Worm (Caenorhabditis elegans) whole organism, L4 larva: ENCODE results near the gene F54C9.9.

Experiments used
- F49E8.2 ChIP-seq: sonication (generic microtip); optimal IDR thresholded peaks from 2 replicates; lab custom pipeline; 2016; ENCODE audit warnings: missing compliant biosample characterization, mild to moderate bottlenecking, missing genetic modification characterization, borderline replicate concordance
- T26A8.4 ChIP-seq: fragments of 200-800 bp; sonication (Bioruptor generic); IDR thresholded peaks from 2 replicates; pipeline ENCODE4 v1.3.6; 2022; ENCODE audit warnings: missing genetic modification characterization, missing compliant biosample characterization
- Y75B8A.6 ChIP-seq: fragments of 200-800 bp; sonication (Bioruptor generic); IDR thresholded peaks from 2 replicates; pipeline ENCODE4 v1.3.6; 2022; ENCODE audit warnings: missing genetic modification reagents, missing genetic modification characterization, missing compliant biosample characterization
- aha-1 ChIP-seq: fragments of 150-350 bp; peaks from one replicate; lab custom pipeline; 2014; ENCODE audit warnings: missing biosample characterization, missing genetic modification characterization
- arid-1 ChIP-seq: fragments of 200-800 bp; sonication (Bioruptor generic); conservative IDR thresholded peaks from 2 replicates; pipeline ENCODE4 v1.3.6; 2022; ENCODE audit warnings: missing genetic modification reagents, missing genetic modification characterization, missing compliant biosample characterization
- ceh-28 ChIP-seq: fragments of 150-350 bp; optimal IDR thresholded peaks from 2 replicates; lab custom pipeline; 2014; ENCODE audit warnings: missing biosample characterization, missing genetic modification reagents, missing genetic modification characterization
- ceh-32 ChIP-seq: sonication (generic microtip); optimal IDR thresholded peaks from 2 replicates; lab custom pipeline; 2016; ENCODE audit warnings: mild to moderate bottlenecking, missing genetic modification characterization, missing compliant biosample characterization; ENCODE audit not compliant: poor library complexity
- ces-1 ChIP-seq: fragments of 150-350 bp; sonication (generic microtip); optimal IDR thresholded peaks from 4 replicates; lab custom pipeline; 2014; ENCODE audit warnings: missing biosample characterization, missing genetic modification reagents, missing genetic modification characterization
- daf-16 ChIP-seq, 3 experiments: sonication (generic microtip); optimal IDR thresholded peaks; 2 replicates each; lab custom pipeline; 2016 to 2017; ENCODE audit warnings: missing genetic modification characterization in 3 of 3, missing genetic modification reagents in 3 of 3, mild to moderate bottlenecking in 2 of 3, missing compliant biosample characterization in 2 of 3, missing biosample characterization in 1 of 3, moderate library complexity in 1 of 3
- daf-19 ChIP-seq: fragments of 200-800 bp; sonication (Bioruptor generic); conservative IDR thresholded peaks from 2 replicates; pipeline ENCODE4 v1.3.6; 2022; ENCODE audit warnings: missing genetic modification characterization, missing compliant biosample characterization
- dmd-6 ChIP-seq: fragments of 200-800 bp; sonication (Bioruptor generic); IDR thresholded peaks from 2 replicates; pipeline ENCODE4 v1.3.6; 2022; ENCODE audit warnings: missing genetic modification reagents, missing genetic modification characterization, missing compliant biosample characterization
- dpl-1 ChIP-seq: fragments of 150-350 bp; optimal IDR thresholded peaks from 2 replicates; lab custom pipeline; 2014; ENCODE audit warnings: missing biosample characterization, missing genetic modification reagents, missing genetic modification characterization
- fkh-10 ChIP-seq: fragments of 150-350 bp; optimal IDR thresholded peaks from 2 replicates; lab custom pipeline; 2014; ENCODE audit warnings: missing biosample characterization, missing genetic modification reagents, missing genetic modification characterization
- hif-1 ChIP-seq, 2 experiments: sonication (generic microtip); optimal IDR thresholded peaks; 2 replicates each; lab custom pipeline; 2016 to 2017; ENCODE audit warnings: missing compliant biosample characterization in 2 of 2, missing genetic modification characterization in 2 of 2, missing genetic modification reagents in 2 of 2, missing genotype in 2 of 2, mild to moderate bottlenecking in 1 of 2
- hlh-11 ChIP-seq: fragments of 200-800 bp; sonication (Bioruptor generic); optimal IDR thresholded peaks from 2 replicates; lab custom pipeline; 2018; ENCODE audit warnings: mild to moderate bottlenecking, missing genetic modification characterization, missing compliant biosample characterization
- hmg-1.1 ChIP-seq: fragments of 200-800 bp; sonication (Bioruptor generic); IDR thresholded peaks from 2 replicates; pipeline ENCODE4 v1.3.6; 2022; ENCODE audit warnings: missing genetic modification reagents, missing genetic modification characterization, missing compliant biosample characterization
- lin-13 ChIP-seq: fragments of 150-350 bp; optimal IDR thresholded peaks from 2 replicates; lab custom pipeline; 2014; ENCODE audit warnings: missing biosample characterization, missing genetic modification reagents, missing genetic modification characterization
- lin-15B ChIP-seq: fragments of 150-350 bp; sonication (generic microtip); optimal IDR thresholded peaks from 3 replicates; lab custom pipeline; 2014; ENCODE audit warnings: missing biosample characterization, missing genetic modification characterization
- lin-38 ChIP-seq: fragments of 200-800 bp; sonication (Bioruptor generic); IDR thresholded peaks from 2 replicates; pipeline ENCODE4 v1.3.6; 2022; ENCODE audit warnings: missing genetic modification reagents, missing genetic modification characterization, missing compliant biosample characterization
- lsy-2 ChIP-seq, 2 experiments: fragments of 150-350 bp in 1 of 2; sonication (generic microtip) in 1 of 2; optimal IDR thresholded peaks; 2 replicates each; lab custom pipeline; 2014 to 2017; ENCODE audit warnings: missing biosample characterization in 2 of 2, missing genetic modification characterization in 2 of 2
- madf-5 ChIP-seq, 2 experiments: fragments of 200-800 bp; sonication (Bioruptor generic); IDR thresholded peaks; 2 replicates each; pipeline ENCODE4 v1.3.6; 2022; ENCODE audit warnings: missing compliant biosample characterization in 2 of 2, missing genetic modification characterization in 2 of 2
- mdt-29 ChIP-seq: fragments of 200-800 bp; sonication (Bioruptor generic); IDR thresholded peaks from 2 replicates; pipeline ENCODE4 v1.3.6; 2022; ENCODE audit warnings: missing genetic modification reagents, missing genetic modification characterization, missing compliant biosample characterization
- mes-2 ChIP-seq: sonication (generic microtip); optimal IDR thresholded peaks from 2 replicates; lab custom pipeline; 2016; ENCODE audit warnings: missing genotype, mild to moderate bottlenecking, missing genetic modification characterization, missing compliant biosample characterization; ENCODE audit not compliant: poor library complexity, severe bottlenecking
- nhr-11 ChIP-seq: fragments of 150-350 bp; optimal IDR thresholded peaks from 2 replicates; lab custom pipeline; 2014; ENCODE audit warnings: missing biosample characterization, missing genetic modification characterization
- nhr-111 ChIP-seq: fragments of 200-800 bp; sonication (Bioruptor generic); optimal IDR thresholded peaks from 2 replicates; lab custom pipeline; 2018; ENCODE audit warnings: mild to moderate bottlenecking, missing genetic modification characterization, missing compliant biosample characterization
- nhr-237 ChIP-seq: sonication (generic microtip); optimal IDR thresholded peaks from 2 replicates; lab custom pipeline; 2017; ENCODE audit warnings: missing biosample characterization, missing genetic modification characterization
- nhr-25 ChIP-seq: sonication (generic microtip); optimal IDR thresholded peaks from 2 replicates; lab custom pipeline; 2017; ENCODE audit warnings: missing genetic modification characterization, mild to moderate bottlenecking, missing compliant biosample characterization, antibody characterized with exemption, moderate library complexity, borderline replicate concordance; ENCODE audit not compliant: insufficient read depth
- nhr-28 ChIP-seq: fragments of 150-350 bp; optimal IDR thresholded peaks from 2 replicates; lab custom pipeline; 2014; ENCODE audit warnings: missing biosample characterization, missing genetic modification characterization
- nhr-6 ChIP-seq: fragments of 150-350 bp; optimal IDR thresholded peaks from 2 replicates; lab custom pipeline; 2014; ENCODE audit warnings: missing biosample characterization, missing genetic modification characterization
- nhr-77 ChIP-seq: fragments of 150-350 bp; optimal IDR thresholded peaks from 2 replicates; lab custom pipeline; 2014; ENCODE audit warnings: missing biosample characterization, missing genetic modification characterization
- php-3 ChIP-seq: fragments of 200-800 bp; sonication (Bioruptor generic); IDR thresholded peaks from 2 replicates; pipeline ENCODE4 v1.3.6; 2022; ENCODE audit warnings: missing genetic modification reagents, missing genetic modification characterization, missing compliant biosample characterization
- rbr-2 ChIP-seq: sonication (generic microtip); optimal IDR thresholded peaks from 2 replicates; lab custom pipeline; 2016; ENCODE audit warnings: missing genotype, missing genetic modification characterization, missing compliant biosample characterization
- sdz-12 ChIP-seq: fragments of 200-800 bp; sonication (Bioruptor generic); optimal IDR thresholded peaks from 2 replicates; lab custom pipeline; 2018; ENCODE audit warnings: mild to moderate bottlenecking, missing genetic modification characterization, missing compliant biosample characterization
- skn-1 ChIP-seq: fragments of 150-350 bp; optimal IDR thresholded peaks from 2 replicates; lab custom pipeline; 2014; ENCODE audit warnings: missing biosample characterization, missing genetic modification characterization
- spr-1 ChIP-seq: sonication (generic microtip); optimal IDR thresholded peaks from 2 replicates; lab custom pipeline; 2016; ENCODE audit warnings: mild to moderate bottlenecking, missing genetic modification characterization, missing compliant biosample characterization
- tag-97 ChIP-seq: fragments of 200-800 bp; sonication (Bioruptor generic); IDR thresholded peaks from 2 replicates; pipeline ENCODE4 v1.3.6; 2022; ENCODE audit warnings: missing genetic modification characterization, missing compliant biosample characterization
- zfp-2 ChIP-seq: sonication (generic microtip); optimal IDR thresholded peaks from 2 replicates; lab custom pipeline; 2016; ENCODE audit warnings: mild to moderate bottlenecking, missing genetic modification characterization, missing compliant biosample characterization

F54C9.9 gene

ce11 chrII:8600165-8600564 lies 22.3 kb downstream of the F54C9.9 start, which contains the start of gene pigg-1:
pigg-1 (minus strand) TSS chrII:8600265.
- TF ChIP-seq aha-1 (tag; lab: Kevin White, UChicago): peak; percentile 30
- no peak for TF ChIP-seq ces-1 (GFP tag; lab: Kevin White, UChicago)

ce11 chrII:8602337-8602944 lies 24.6 kb downstream of the F54C9.9 start, which contains the start of the genes cpf-1 and rpl-26:
cpf-1 (minus strand) TSS chrII:8602440.
rpl-26 (plus strand) TSS chrII:8602785.
- TF ChIP-seq nhr-111: no peak
- no peak for TF ChIP-seq Y75B8A.6 (GFP tag; lab: Robert Waterston, UW)
- TF ChIP-seq hif-1 (tag; optimal IDR thresholded peaks at IDR 0.05; lab: Kevin White, UChicago): no peak
- TF ChIP-seq mdt-29 (GFP tag; lab: Robert Waterston, UW): no peak
- no peak for TF ChIP-seq madf-5 (GFP tag; IDR thresholded peaks at IDR 0.05; lab: Robert Waterston, UW)
- TF ChIP-seq skn-1 (tag; lab: Kevin White, UChicago): no peak
- TF ChIP-seq rbr-2 (tag; lab: Kevin White, UChicago): peak; percentile 32
- TF ChIP-seq daf-19 (GFP tag; lab: Robert Waterston, UW): no peak
- no peak for TF ChIP-seq sdz-12
- no peak for TF ChIP-seq arid-1 (GFP tag; lab: Robert Waterston, UW)
- TF ChIP-seq fkh-10 (GFP tag; lab: Kevin White, UChicago): peak; percentile 24
- peak; percentile 15 for TF ChIP-seq nhr-6 (tag; lab: Kevin White, UChicago)
- no peak for TF ChIP-seq zfp-2
- TF ChIP-seq dpl-1 (GFP tag; lab: Kevin White, UChicago): peak; percentile 70
- peak; percentile 23 for TF ChIP-seq nhr-11 (tag; lab: Kevin White, UChicago)
- no peak for TF ChIP-seq lin-15B (tag; lab: Kevin White, UChicago)
- no peak for TF ChIP-seq nhr-237
- TF ChIP-seq nhr-28 (tag; lab: Kevin White, UChicago): peak; percentile 78
- no peak for TF ChIP-seq daf-16 (GFP tag; optimal IDR thresholded peaks at IDR 0.05; lab: Kevin White, UChicago)
- no peak for TF ChIP-seq daf-16 (tag; optimal IDR thresholded peaks at IDR 0.05; lab: Kevin White, UChicago)
- TF ChIP-seq mes-2: peak; percentile 78
- no peak for TF ChIP-seq F49E8.2 (tag; lab: Kevin White, UChicago)
- no peak for TF ChIP-seq nhr-25
- TF ChIP-seq tag-97 (GFP tag; lab: Robert Waterston, UW): no peak
- no peak for TF ChIP-seq ceh-32
- 0 out of 2 replicates have a peak, but pooled peaks have one; percentile 21 for TF ChIP-seq hmg-1.1
- TF ChIP-seq T26A8.4 (GFP tag; lab: Robert Waterston, UW): 0 out of 2 replicates have a peak, but pooled peaks have one; percentile 11
- no peak for TF ChIP-seq ceh-28
- TF ChIP-seq aha-1 (tag; lab: Kevin White, UChicago): peak; percentile 61
- peak; percentile 57 for TF ChIP-seq nhr-77 (tag; lab: Kevin White, UChicago)
- no peak for TF ChIP-seq dmd-6
- peak; percentile 63 for TF ChIP-seq lin-38
- TF ChIP-seq spr-1 (tag; lab: Kevin White, UChicago): no peak
- peak in 1 of 2 experiments; percentile 89 for TF ChIP-seq lsy-2 (tag; optimal IDR thresholded peaks at IDR 0.05; lab: Kevin White, UChicago)
- TF ChIP-seq php-3 (GFP tag; lab: Robert Waterston, UW): no peak
- peak; percentile 28 for TF ChIP-seq hlh-11 (tag; lab: Kevin White, UChicago)
- no peak for TF ChIP-seq lin-13
- TF ChIP-seq, all 104 proteins: peak for 14
